Fruit fly (Drosophila melanogaster) whole organism, adult: ENCODE results near the gene mop.

Source experiments
- CG11617 ChIP-seq: fragments of 200-800 bp; sonication (Bioruptor generic); optimal IDR thresholded peaks from 2 replicates; lab custom pipeline; 2017; ENCODE audit warnings: mild to moderate bottlenecking, missing biosample characterization, missing genetic modification reagents, missing genetic modification characterization
- CG12768 ChIP-seq: fragments of 200-800 bp; sonication (Bioruptor generic); optimal IDR thresholded peaks from 2 replicates; lab custom pipeline; 2017; ENCODE audit warnings: missing biosample characterization, missing genetic modification characterization, mild to moderate bottlenecking, moderate library complexity, missing genetic modification reagents
- CG14711 ChIP-seq: fragments of 200-800 bp; sonication (Bioruptor generic); optimal IDR thresholded peaks from 2 replicates; lab custom pipeline; 2018; ENCODE audit warnings: missing biosample characterization, mild to moderate bottlenecking, missing genetic modification characterization, moderate library complexity
- CG1620 ChIP-seq: fragments of 200-800 bp; sonication (Bioruptor generic); optimal IDR thresholded peaks from 2 replicates; lab custom pipeline; 2016; ENCODE audit warnings: missing biosample characterization, missing genetic modification characterization
- CG33017 ChIP-seq: fragments of 200-800 bp; sonication (Bioruptor generic); optimal IDR thresholded peaks from 2 replicates; lab custom pipeline; 2018; ENCODE audit warnings: missing biosample characterization, mild to moderate bottlenecking, missing genetic modification characterization, moderate library complexity
- CG5204 ChIP-seq: fragments of 200-800 bp; sonication (Bioruptor generic); optimal IDR thresholded peaks from 2 replicates; lab custom pipeline; 2016; ENCODE audit warnings: missing biosample characterization, missing genetic modification characterization
- CG7045 ChIP-seq: fragments of 200-800 bp; sonication (Bioruptor generic); optimal IDR thresholded peaks from 2 replicates; lab custom pipeline; 2017; ENCODE audit warnings: missing biosample characterization, mild to moderate bottlenecking, missing genetic modification characterization
- CG7101 ChIP-seq: fragments of 200-800 bp; sonication (Bioruptor generic); optimal IDR thresholded peaks from 2 replicates; lab custom pipeline; 2018; ENCODE audit warnings: missing biosample characterization, mild to moderate bottlenecking, missing genetic modification characterization, moderate library complexity
- Clk ChIP-seq: fragments of 200-800 bp; sonication (Bioruptor generic); optimal IDR thresholded peaks from 2 replicates; lab custom pipeline; 2017; ENCODE audit warnings: missing biosample characterization, missing genetic modification characterization
- Crg-1 ChIP-seq: fragments of 200-800 bp; sonication (Bioruptor generic); optimal IDR thresholded peaks from 2 replicates; lab custom pipeline; 2016; ENCODE audit warnings: missing biosample characterization, missing genetic modification characterization
- Hr96 ChIP-seq: fragments of 200-800 bp; sonication (Bioruptor generic); optimal IDR thresholded peaks from 2 replicates; lab custom pipeline; 2016; ENCODE audit warnings: missing biosample characterization, missing genetic modification characterization
- Mnt ChIP-seq: fragments of 200-800 bp; sonication (Bioruptor generic); optimal IDR thresholded peaks from 2 replicates; lab custom pipeline; 2016; ENCODE audit warnings: missing biosample characterization, mild to moderate bottlenecking, missing genetic modification characterization
- bab1 ChIP-seq: fragments of 200-800 bp; sonication (Bioruptor generic); optimal IDR thresholded peaks from 3 replicates; lab custom pipeline; 2019; ENCODE audit warnings: missing biosample characterization, mild to moderate bottlenecking, missing genetic modification characterization, moderate library complexity
- cic ChIP-seq: fragments of 200-800 bp; sonication (Bioruptor generic); optimal IDR thresholded peaks from 2 replicates; lab custom pipeline; 2017; ENCODE audit warnings: missing biosample characterization, mild to moderate bottlenecking, missing genetic modification characterization, moderate library complexity
- cnc ChIP-seq, 2 experiments: fragments of >200 bp; optimal IDR thresholded peaks; 2 replicates each; lab custom pipeline; 2017
- kay ChIP-seq: fragments of 200-800 bp; sonication (Bioruptor generic); peaks from one replicate; lab custom pipeline; 2016; ENCODE audit warnings: missing biosample characterization, missing genetic modification characterization, borderline replicate concordance
- ovo ChIP-seq: fragments of 200-800 bp; sonication (Bioruptor generic); optimal IDR thresholded peaks from 2 replicates; lab custom pipeline; 2016; ENCODE audit warnings: missing biosample characterization, missing genetic modification characterization
- pad ChIP-seq: fragments of 200-800 bp; sonication (Bioruptor generic); optimal IDR thresholded peaks from 3 replicates; lab custom pipeline; 2017; ENCODE audit warnings: missing biosample characterization, missing genetic modification characterization, mild to moderate bottlenecking, moderate library complexity, missing genetic modification reagents
- tj ChIP-seq: fragments of 200-800 bp; sonication (Bioruptor generic); optimal IDR thresholded peaks from 3 replicates; lab custom pipeline; 2017; ENCODE audit warnings: missing biosample characterization, mild to moderate bottlenecking, missing genetic modification characterization, moderate library complexity
- toe ChIP-seq: fragments of 200-800 bp; sonication (Bioruptor generic); optimal IDR thresholded peaks from 2 replicates; lab custom pipeline; 2016; ENCODE audit warnings: missing biosample characterization, missing genetic modification characterization

Gene mop

DNA sequence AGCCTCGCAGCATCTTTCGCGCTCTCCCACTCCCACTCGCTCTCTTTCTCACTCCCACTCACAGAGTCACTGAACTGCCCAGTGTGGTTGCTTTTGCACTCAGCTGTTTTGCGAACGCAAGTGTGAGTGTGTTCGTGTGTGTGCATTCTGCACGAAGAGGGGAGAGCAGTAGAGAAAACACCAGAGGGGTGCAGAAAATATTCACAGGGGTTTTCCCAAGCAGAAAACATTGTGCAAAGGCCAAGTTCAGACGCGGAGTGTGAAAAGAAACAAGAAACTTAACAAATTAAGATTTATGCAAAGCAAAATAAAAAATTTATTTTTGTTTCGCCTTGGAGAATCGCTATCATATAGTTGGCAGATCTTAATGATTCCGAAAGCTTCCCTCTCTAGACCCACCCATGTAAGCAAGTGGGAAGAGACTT lies 9.6 kb upstream of the mop start:
- TF ChIP-seq Hr96 (GFP tag; lab: Kevin White, UChicago) (peak; percentile 66), CG12768 (GFP tag; lab: Kevin White, UChicago) (peak; percentile 75), bab1 (peak; percentile 74), tj (no peak), CG7045 (GFP tag; lab: Kevin White, UChicago) (peak; percentile 75), CG14711 (tag; lab: Kevin White, UChicago) (peak; percentile 59), CG7101 (tag; lab: Kevin White, UChicago) (peak; percentile 16), CG33017 (peak; percentile 24), cic (GFP tag; lab: Kevin White, UChicago) (no peak), Clk (GFP tag; lab: Kevin White, UChicago) (peak; percentile 69), Mnt (GFP tag; lab: Kevin White, UChicago) (peak; percentile 3), CG11617 (no peak), toe (GFP tag; lab: Kevin White, UChicago) (peak; percentile 59), pad (peak; percentile 29), CG5204 (GFP tag; lab: Kevin White, UChicago) (peak; percentile 73), ovo (GFP tag; lab: Kevin White, UChicago) (no peak), kay (GFP tag; lab: Kevin White, UChicago) (no peak), cnc (optimal IDR thresholded peaks at IDR 0.05; lab: Kevin White, UChicago) (no peak), CG1620 (GFP tag; lab: Kevin White, UChicago) (peak; percentile 56), Crg-1 (GFP tag; lab: Kevin White, UChicago) (no peak)

- TF ChIP-seq ovo (GFP tag; lab: Kevin White, UChicago) (no peak), CG5204 (GFP tag; lab: Kevin White, UChicago) (peak; percentile 69), Crg-1 (GFP tag; lab: Kevin White, UChicago) (peak; percentile 17), kay (GFP tag; lab: Kevin White, UChicago) (no peak), CG12768 (GFP tag; lab: Kevin White, UChicago) (peak; percentile 40), cic (GFP tag; lab: Kevin White, UChicago) (no peak), cnc (optimal IDR thresholded peaks at IDR 0.05; lab: Kevin White, UChicago) (no peak), CG14711 (tag; lab: Kevin White, UChicago) (peak; percentile 61), tj (no peak), Hr96 (GFP tag; lab: Kevin White, UChicago) (peak; percentile 45), Clk (GFP tag; lab: Kevin White, UChicago) (no peak), CG7101 (tag; lab: Kevin White, UChicago) (peak; percentile 54), toe (GFP tag; lab: Kevin White, UChicago) (peak; percentile 42), CG7045 (GFP tag; lab: Kevin White, UChicago) (peak; percentile 85), Mnt (GFP tag; lab: Kevin White, UChicago) (no peak), bab1 (no peak), CG11617 (peak; percentile 56), CG33017 (peak; percentile 66), pad (peak; percentile 22), CG1620 (GFP tag; lab: Kevin White, UChicago) (peak; percentile 25)
Observed at dm6 chr3L:14784949-14785408, 9.1 kb upstream of the mop start.

dm6 chr3L:14784241-14784948 lies 8.5 kb upstream of the mop start:
- TF ChIP-seq toe (GFP tag; lab: Kevin White, UChicago) (no peak), kay (GFP tag; lab: Kevin White, UChicago) (peak; percentile 90), Clk (GFP tag; lab: Kevin White, UChicago) (no peak), Crg-1 (GFP tag; lab: Kevin White, UChicago) (no peak)

- TF ChIP-seq cic (GFP tag; lab: Kevin White, UChicago) (peak; percentile 79), Mnt (GFP tag; lab: Kevin White, UChicago) (peak; percentile 17), bab1 (no peak), Clk (GFP tag; lab: Kevin White, UChicago) (no peak), CG33017 (peak; percentile 16), CG7101 (tag; lab: Kevin White, UChicago) (no peak), CG12768 (GFP tag; lab: Kevin White, UChicago) (no peak), CG5204 (GFP tag; lab: Kevin White, UChicago) (no peak)
Observed at dm6 chr3L:14783363-14783627, 7.4 kb upstream of the mop start.

- TF ChIP-seq cic (GFP tag; lab: Kevin White, UChicago): peak; percentile 32
- no peak for TF ChIP-seq CG33017
- TF ChIP-seq CG14711 (tag; lab: Kevin White, UChicago): no peak
- no peak for TF ChIP-seq toe (GFP tag; lab: Kevin White, UChicago)
- no peak for TF ChIP-seq Mnt (GFP tag; lab: Kevin White, UChicago)
- peak; percentile 43 for TF ChIP-seq tj
- no peak for TF ChIP-seq CG1620 (GFP tag; lab: Kevin White, UChicago)
- no peak for TF ChIP-seq Crg-1 (GFP tag; lab: Kevin White, UChicago)
- no peak for TF ChIP-seq Clk (GFP tag; lab: Kevin White, UChicago)
- TF ChIP-seq CG7045 (GFP tag; lab: Kevin White, UChicago): no peak
- no peak for TF ChIP-seq bab1
- peak; percentile 28 for TF ChIP-seq CG12768 (GFP tag; lab: Kevin White, UChicago)
- TF ChIP-seq ovo (GFP tag; lab: Kevin White, UChicago): no peak
- TF ChIP-seq CG5204 (GFP tag; lab: Kevin White, UChicago): no peak
- TF ChIP-seq kay (GFP tag; lab: Kevin White, UChicago): peak; percentile 97
- TF ChIP-seq pad: no peak
- no peak for TF ChIP-seq Hr96 (GFP tag; lab: Kevin White, UChicago)
- no peak for TF ChIP-seq CG11617
- no peak for TF ChIP-seq cnc (optimal IDR thresholded peaks at IDR 0.05; lab: Kevin White, UChicago)
- TF ChIP-seq CG7101 (tag; lab: Kevin White, UChicago): no peak
Observed at dm6 chr3L:14782626-14783362, 6.9 kb upstream of the mop start.
